Worm (Caenorhabditis elegans): Measurements from ENCODE around the gene K04C1.5.

Gene K04C1.5

ce11 chrX:14228764-14229163 lies 19.1 kb upstream of the K04C1.5 start (continued):
- TF ChIP-seq nhr-48 (tag; optimal IDR thresholded peaks at IDR 0.05) (peak; percentile 20), nhr-237 (tag; optimal IDR thresholded peaks at IDR 0.05) (no peak)

DNA sequence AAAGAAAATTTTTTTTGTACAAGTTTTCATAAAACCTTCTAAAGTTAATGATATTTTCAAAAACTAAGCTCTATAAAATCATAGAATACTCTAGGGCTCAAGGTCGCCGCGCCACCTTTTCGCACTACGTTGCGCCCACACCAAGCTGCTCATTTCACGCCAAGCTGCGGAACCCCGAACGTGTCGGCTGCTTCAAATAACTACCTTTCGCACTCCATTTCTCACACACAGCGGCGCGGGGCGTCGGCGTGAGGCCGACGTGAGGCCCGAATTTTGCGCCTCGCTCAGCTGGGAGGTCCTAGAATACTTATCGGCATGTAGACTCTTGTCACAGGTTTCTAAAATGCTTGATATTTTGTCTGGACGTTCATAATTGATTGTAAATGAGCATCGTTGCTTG lies 15.9 kb upstream of the K04C1.5 start:
- TF ChIP-seq unc-62 (GFP tag; optimal IDR thresholded peaks at IDR 0.05 in 1 of 2) (peak in 1 of 2 experiments; percentile 3), unc-62 (tag; optimal IDR thresholded peaks at IDR 0.05) (no peak), aha-1 (tag) (peak; percentile 93), set-16 (GFP tag; IDR thresholded peaks at IDR 0.05) (peak; percentile 65; the same call in 1 of the 2 replicates), F10B5.3 (tag; optimal IDR thresholded peaks at IDR 0.05) (no peak)

DNA sequence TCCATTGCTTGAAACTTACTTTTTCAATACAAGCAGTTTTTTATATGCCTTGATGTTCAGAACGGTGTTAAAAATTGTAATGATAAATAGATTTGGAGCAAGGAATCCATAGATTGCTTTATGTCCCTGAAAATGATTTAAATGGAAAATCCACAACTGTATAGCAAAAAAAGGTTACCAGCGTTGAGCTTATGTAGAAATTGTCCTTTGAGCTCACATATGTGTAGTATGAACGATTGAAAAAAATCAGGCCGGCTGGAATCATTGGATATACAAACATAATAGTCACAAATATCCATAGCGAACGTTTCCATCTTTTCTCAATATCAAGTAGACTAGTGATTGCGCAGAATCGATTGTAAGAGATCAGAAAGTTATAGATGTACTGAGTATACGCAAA lies 13.5 kb upstream of the K04C1.5 start, which contains the start of gene srg-36:
TSS of gene srg-36 (minus strand) at position 101 of the 400 bp plus-strand sequence.
- TF ChIP-seq cey-2 (tag; optimal IDR thresholded peaks at IDR 0.05; ENCODE audit: borderline replicate concordance, insufficient read depth) (no peak), nhr-76 (tag; optimal IDR thresholded peaks at IDR 0.05) (no peak), skn-1 (tag; optimal IDR thresholded peaks at IDR 0.05) (no peak), hlh-30 (tag; optimal IDR thresholded peaks at IDR 0.05; ENCODE audit: insufficient read depth) (no peak), dmd-9 (GFP tag; IDR thresholded peaks at IDR 0.05) (no peak), ceh-44 (GFP tag; IDR thresholded peaks at IDR 0.05) (no peak), fos-1 (tag; optimal IDR thresholded peaks at IDR 0.05) (no peak), Y5F2A.4 (GFP tag; optimal IDR thresholded peaks at IDR 0.05) (no peak), aha-1 (tag) (no peak), nhr-6 (tag; optimal IDR thresholded peaks at IDR 0.05) (no peak), tag-97 (GFP tag; IDR thresholded peaks at IDR 0.05) (no peak), ZK546.5 (tag; optimal IDR thresholded peaks at IDR 0.05) (no peak), Y48G9A.11 (GFP tag; IDR thresholded peaks at IDR 0.05) (no peak), rbr-2 (tag; optimal IDR thresholded peaks at IDR 0.05) (no peak), unc-130 (GFP tag; optimal IDR thresholded peaks at IDR 0.05) (no peak), fkh-10 (GFP tag; optimal IDR thresholded peaks at IDR 0.05) (no peak), nhr-48 (tag; optimal IDR thresholded peaks at IDR 0.05) (no peak), nhr-25 (tag; optimal IDR thresholded peaks at IDR 0.05; ENCODE audit: borderline replicate concordance, insufficient read depth) (no peak)

- TF ChIP-seq nhr-77 (tag; optimal IDR thresholded peaks at IDR 0.05) (no peak), T26A8.4 (GFP tag; IDR thresholded peaks at IDR 0.05) (no peak), ceh-32 (tag; optimal IDR thresholded peaks at IDR 0.05; ENCODE audit: poor library complexity) (no peak), mdt-29 (GFP tag; IDR thresholded peaks at IDR 0.05) (no peak), zfp-3 (GFP tag; conservative IDR thresholded peaks at IDR 0.05) (no peak), pqm-1 (tag; optimal IDR thresholded peaks at IDR 0.05) (no peak), dpl-1 (GFP tag; optimal IDR thresholded peaks at IDR 0.05) (no peak), egl-43 (GFP tag; IDR thresholded peaks at IDR 0.05) (no peak), F37D6.2 (tag; optimal IDR thresholded peaks at IDR 0.05) (no peak), skn-1 (tag; optimal IDR thresholded peaks at IDR 0.05) (no peak), zag-1 (tag; optimal IDR thresholded peaks at IDR 0.05) (no peak), nhr-10 (tag; optimal IDR thresholded peaks at IDR 0.05) (no peak), lim-7 (GFP tag; IDR thresholded peaks at IDR 0.05) (no peak), dmd-9 (GFP tag; IDR thresholded peaks at IDR 0.05) (no peak), mes-2 (tag; optimal IDR thresholded peaks at IDR 0.05; ENCODE audit: poor library complexity, severe bottlenecking) (no peak), Y48G9A.11 (GFP tag; IDR thresholded peaks at IDR 0.05) (no peak), Y5F2A.4 (GFP tag; optimal IDR thresholded peaks at IDR 0.05) (no peak)
Measured at ce11 chrX:14234932-14235331, 12.9 kb upstream of the K04C1.5 start, which contains the start of gene srg-37. Gene srg-37, minus strand, starts transcription at chrX:14235032.

Data from whole organism, L4 larva.